Fruit fly (Drosophila melanogaster): ENCODE data around the gene CG17032.

CG17032 gene

DNA sequence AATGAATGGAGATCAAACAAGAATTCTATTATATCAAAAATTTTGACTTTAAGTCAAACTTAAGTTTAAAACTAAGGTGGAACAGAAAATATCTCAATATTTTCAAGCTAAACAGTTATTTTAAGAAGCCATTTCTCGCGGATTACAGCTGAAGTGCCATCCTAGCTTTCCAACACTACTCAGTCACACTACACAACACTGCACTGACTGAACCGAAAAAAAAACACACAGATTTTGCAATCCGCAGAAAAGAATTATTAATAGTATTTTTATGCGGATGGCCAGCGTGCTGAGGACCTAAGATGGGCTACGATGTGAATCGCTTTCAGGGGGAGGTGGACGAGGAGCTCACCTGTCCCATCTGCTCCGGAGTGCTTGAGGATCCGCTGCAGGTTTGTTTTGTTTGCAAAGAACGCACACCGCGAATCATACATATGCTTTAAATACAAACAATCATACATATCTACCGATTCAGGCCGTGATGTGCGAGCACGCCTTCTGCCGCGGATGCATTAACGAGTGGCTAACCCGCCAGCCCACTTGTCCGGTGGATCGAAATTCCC, 2.1 kb upstream of the CG17032 start, which contains the start of gene elgi:
Gene elgi (plus strand): TSS at position 103 of the 563 bp plus-strand sequence.
- TF ChIP-seq Hr39 (GFP tag; optimal IDR thresholded peaks at IDR 0.05) (no peak), CG31627 (GFP tag; optimal IDR thresholded peaks at IDR 0.05) (peak; percentile 73), fkh (GFP tag; optimal IDR thresholded peaks at IDR 0.05) (peak; percentile 66), CG6276 (GFP tag; optimal IDR thresholded peaks at IDR 0.05) (no peak), svp (GFP tag) (peak; percentile 85), CG15336 (GFP tag; IDR thresholded peaks at IDR 0.05) (peak; percentile 41; the same call in 1 of the 2 replicates), Gug (GFP tag; IDR thresholded peaks at IDR 0.05) (no peak), ss (GFP tag; optimal IDR thresholded peaks at IDR 0.05) (peak in 1 of 2 experiments; percentile 56), CG6163 (GFP tag; IDR thresholded peaks at IDR 0.05) (peak; percentile 10; the same call in 1 of the 3 replicates), Ets21C (GFP tag; optimal IDR thresholded peaks at IDR 0.05) (peak; percentile 54), Sox102F (GFP tag; optimal IDR thresholded peaks at IDR 0.05) (peak; percentile 69), Hr38 (GFP tag; optimal IDR thresholded peaks at IDR 0.05) (no peak), eg (GFP tag; IDR thresholded peaks at IDR 0.05) (peak; percentile 37; the same call in 1 of the 3 replicates), CG11762 (GFP tag; optimal IDR thresholded peaks at IDR 0.05; ENCODE audit: insufficient read depth) (peak; percentile 16), CG9139 (GFP tag; optimal IDR thresholded peaks at IDR 0.05) (no peak), Ets96B (tag; optimal IDR thresholded peaks at IDR 0.05) (peak; percentile 24), vri (GFP tag; optimal IDR thresholded peaks at IDR 0.05) (peak; percentile 71), acj6 (GFP tag; optimal IDR thresholded peaks at IDR 0.05) (peak; percentile 61), CG4318 (GFP tag; optimal IDR thresholded peaks at IDR 0.05) (no peak), Sox15 (GFP tag; optimal IDR thresholded peaks at IDR 0.05) (peak; percentile 3), CG6808 (GFP tag; optimal IDR thresholded peaks at IDR 0.05) (peak; percentile 42), lz (GFP tag; optimal IDR thresholded peaks at IDR 0.05) (peak; percentile 68), Eip93F (GFP tag; optimal IDR thresholded peaks at IDR 0.05) (no peak), CG10669 (GFP tag; optimal IDR thresholded peaks at IDR 0.05) (no peak), OdsH (GFP tag; optimal IDR thresholded peaks at IDR 0.05) (no peak), CG6792 (GFP tag; optimal IDR thresholded peaks at IDR 0.05) (peak; percentile 39), CG8119 (GFP tag; IDR thresholded peaks at IDR 0.05) (no peak), CG16779 (tag; optimal IDR thresholded peaks at IDR 0.05) (no peak), cyc (GFP tag; optimal IDR thresholded peaks at IDR 0.05) (peak; percentile 66), Blimp-1 (GFP tag; optimal IDR thresholded peaks at IDR 0.05) (peak; percentile 4), CG1621 (tag; optimal IDR thresholded peaks at IDR 0.05) (peak; percentile 16), CG3032 (tag; optimal IDR thresholded peaks at IDR 0.05) (peak; percentile 34), CG32006 (GFP tag; optimal IDR thresholded peaks at IDR 0.05) (peak; percentile 46), Met (GFP tag; optimal IDR thresholded peaks at IDR 0.05) (no peak), Sox14 (GFP tag; optimal IDR thresholded peaks at IDR 0.05) (peak; percentile 69), net (GFP tag; optimal IDR thresholded peaks at IDR 0.05) (peak; percentile 53), Smox (GFP tag; optimal IDR thresholded peaks at IDR 0.05) (peak; percentile 64), spab (GFP tag; optimal IDR thresholded peaks at IDR 0.05) (peak; percentile 5), fd85E (GFP tag; optimal IDR thresholded peaks at IDR 0.05) (no peak), CG3919 (GFP tag; optimal IDR thresholded peaks at IDR 0.05) (peak; percentile 76), topi (GFP tag; optimal IDR thresholded peaks at IDR 0.05) (peak; percentile 76), Eip78C (GFP tag) (peak; percentile 76), Eip75B (GFP tag; optimal IDR thresholded peaks at IDR 0.05) (peak; percentile 68), CG10631 (GFP tag; optimal IDR thresholded peaks at IDR 0.05) (peak; percentile 26), esn (GFP tag; optimal IDR thresholded peaks at IDR 0.05) (peak; percentile 78), CG11294 (GFP tag; IDR thresholded peaks at IDR 0.05) (no peak), CG8319 (GFP tag; optimal IDR thresholded peaks at IDR 0.05) (peak; percentile 20), CG6854 (GFP tag; optimal IDR thresholded peaks at IDR 0.05) (peak; percentile 1), dac (GFP tag; optimal IDR thresholded peaks at IDR 0.05) (peak; percentile 17), pdm3 (GFP tag; optimal IDR thresholded peaks at IDR 0.05) (no peak), Lpt (GFP tag; optimal IDR thresholded peaks at IDR 0.05) (peak; percentile 36), CG34406 (GFP tag; optimal IDR thresholded peaks at IDR 0.05) (peak; percentile 22)
